Worm (Caenorhabditis elegans) whole organism, young adult: ENCODE results near the gene E04F6.9.

Experiments
- C17E4.6 ChIP-seq: fragments of 200-800 bp; sonication (Bioruptor generic); IDR thresholded peaks from 2 replicates; pipeline ENCODE4 v1.3.6; 2022; ENCODE audit warnings: missing genetic modification reagents, missing genetic modification characterization, missing compliant biosample characterization
- F10E7.11 ChIP-seq: sonication (generic microtip); optimal IDR thresholded peaks from 2 replicates; lab custom pipeline; 2017; ENCODE audit warnings: mild to moderate bottlenecking, missing genetic modification characterization, moderate library complexity, missing compliant biosample characterization
- F39B2.1 ChIP-seq: fragments of 200-800 bp; sonication (Bioruptor generic); IDR thresholded peaks from 2 replicates; pipeline ENCODE4 v1.3.6; 2022; ENCODE audit warnings: missing genetic modification reagents, missing genetic modification characterization, missing compliant biosample characterization
- K11D2.4 ChIP-seq: fragments of 200-800 bp; sonication (Bioruptor generic); IDR thresholded peaks from 2 replicates; pipeline ENCODE4 v1.3.6; 2022; ENCODE audit warnings: missing genetic modification reagents, missing genetic modification characterization, missing compliant biosample characterization
- K12H6.12 ChIP-seq: fragments of 200-800 bp; sonication (Bioruptor generic); optimal IDR thresholded peaks from 2 replicates; lab custom pipeline; 2018; ENCODE audit warnings: mild to moderate bottlenecking, missing genetic modification characterization, missing compliant biosample characterization
- T07F8.4 ChIP-seq: sonication (generic microtip); optimal IDR thresholded peaks from 2 replicates; lab custom pipeline; 2016; ENCODE audit warnings: mild to moderate bottlenecking, missing genetic modification characterization, moderate library complexity, missing compliant biosample characterization
- T26A5.8 ChIP-seq: sonication (generic microtip); optimal IDR thresholded peaks from 2 replicates; lab custom pipeline; 2016; ENCODE audit warnings: missing genetic modification characterization, missing compliant biosample characterization
- Y53F4B.3 ChIP-seq: fragments of 200-800 bp; sonication (Bioruptor generic); IDR thresholded peaks from 2 replicates; pipeline ENCODE4 v1.3.6; 2022; ENCODE audit warnings: missing genetic modification reagents, missing genetic modification characterization, missing compliant biosample characterization
- Y56A3A.18 ChIP-seq: fragments of 200-800 bp; sonication (Bioruptor generic); IDR thresholded peaks from 2 replicates; pipeline ENCODE4 v1.3.6; 2022; ENCODE audit warnings: missing genetic modification reagents, missing genetic modification characterization, missing compliant biosample characterization
- Y95B8A.8 ChIP-seq: fragments of 200-800 bp; sonication (Bioruptor generic); IDR thresholded peaks from 2 replicates; pipeline ENCODE4 v1.3.6; 2022; ENCODE audit warnings: missing genetic modification reagents, missing genetic modification characterization, missing compliant biosample characterization
- ZK185.1 ChIP-seq: sonication (generic microtip); optimal IDR thresholded peaks from 2 replicates; lab custom pipeline; 2016; ENCODE audit warnings: mild to moderate bottlenecking, missing genetic modification characterization, missing compliant biosample characterization; ENCODE audit not compliant: poor library complexity, severe bottlenecking
- athp-1 ChIP-seq: sonication (generic microtip); optimal IDR thresholded peaks from 2 replicates; lab custom pipeline; 2017; ENCODE audit warnings: mild to moderate bottlenecking, missing genetic modification characterization, missing compliant biosample characterization
- attf-3 ChIP-seq: fragments of 200-800 bp; sonication (Bioruptor generic); conservative IDR thresholded peaks from 2 replicates; pipeline ENCODE4 v1.3.6; 2022; ENCODE audit warnings: missing genetic modification reagents, missing genetic modification characterization, missing compliant biosample characterization
- attf-5 ChIP-seq: fragments of 200-800 bp; sonication (Bioruptor generic); optimal IDR thresholded peaks from 2 replicates; lab custom pipeline; 2018; ENCODE audit warnings: mild to moderate bottlenecking, missing genetic modification characterization, missing compliant biosample characterization
- attf-6 ChIP-seq: fragments of 200-800 bp; sonication (Bioruptor generic); IDR thresholded peaks from 2 replicates; pipeline ENCODE4 v1.3.6; 2022; ENCODE audit warnings: missing genetic modification reagents, missing genetic modification characterization, missing compliant biosample characterization
- ceh-91 ChIP-seq: fragments of 200-800 bp; sonication (Bioruptor generic); IDR thresholded peaks from 2 replicates; pipeline ENCODE4 v1.3.6; 2022; ENCODE audit warnings: missing genetic modification reagents, missing genetic modification characterization, missing compliant biosample characterization
- chd-7 ChIP-seq: sonication (generic microtip); optimal IDR thresholded peaks from 2 replicates; lab custom pipeline; 2016; ENCODE audit warnings: mild to moderate bottlenecking, missing genetic modification characterization, moderate library complexity, missing compliant biosample characterization
- dox-1 ChIP-seq: fragments of 200-800 bp; sonication (Bioruptor generic); IDR thresholded peaks from 2 replicates; pipeline ENCODE4 v1.3.6; 2022; ENCODE audit warnings: missing genetic modification reagents, missing genetic modification characterization, missing compliant biosample characterization
- ets-4 ChIP-seq: fragments of 200-800 bp; sonication (Bioruptor generic); optimal IDR thresholded peaks from 2 replicates; lab custom pipeline; 2018; ENCODE audit warnings: mild to moderate bottlenecking, missing genetic modification characterization, missing compliant biosample characterization
- fkh-3 ChIP-seq: sonication (generic microtip); optimal IDR thresholded peaks from 2 replicates; lab custom pipeline; 2016; ENCODE audit warnings: mild to moderate bottlenecking, missing genetic modification characterization, missing compliant biosample characterization
- hmg-20 ChIP-seq: fragments of 200-800 bp; sonication (Bioruptor generic); IDR thresholded peaks from 2 replicates; pipeline ENCODE4 v1.3.6; 2022; ENCODE audit warnings: missing genetic modification reagents, missing genetic modification characterization, missing compliant biosample characterization
- let-526 ChIP-seq: fragments of 200-800 bp; sonication (Bioruptor generic); IDR thresholded peaks from 2 replicates; pipeline ENCODE4 v1.3.6; 2022; ENCODE audit warnings: missing genetic modification reagents, missing genetic modification characterization, missing compliant biosample characterization
- lsy-27 ChIP-seq: sonication (generic microtip); optimal IDR thresholded peaks from 2 replicates; lab custom pipeline; 2017; ENCODE audit warnings: missing genetic modification characterization, mild to moderate bottlenecking, missing compliant biosample characterization, antibody characterized with exemption, missing genotype, borderline replicate concordance; ENCODE audit not compliant: insufficient read depth
- madf-10 ChIP-seq: sonication (generic microtip); optimal IDR thresholded peaks from 2 replicates; lab custom pipeline; 2016; ENCODE audit warnings: mild to moderate bottlenecking, missing genetic modification characterization, missing compliant biosample characterization
- madf-3 ChIP-seq: fragments of 200-800 bp; sonication (Bioruptor generic); IDR thresholded peaks from 2 replicates; pipeline ENCODE4 v1.3.6; 2022; ENCODE audit warnings: missing genetic modification reagents, missing genetic modification characterization, missing compliant biosample characterization
- nfya-1 ChIP-seq: sonication (generic microtip); optimal IDR thresholded peaks from 2 replicates; lab custom pipeline; 2017; ENCODE audit warnings: antibody characterized with exemption, missing compliant biosample characterization, missing genetic modification characterization, borderline replicate concordance; ENCODE audit not compliant: insufficient read depth
- nfya-2 ChIP-seq: fragments of 200-800 bp; sonication (Bioruptor generic); IDR thresholded peaks from 2 replicates; pipeline ENCODE4 v1.3.6; 2022; ENCODE audit warnings: missing genetic modification reagents, missing genetic modification characterization, missing compliant biosample characterization
- nfyb-1 ChIP-seq: fragments of 200-800 bp; sonication (Bioruptor generic); IDR thresholded peaks from 2 replicates; pipeline ENCODE4 v1.3.6; 2022; ENCODE audit warnings: missing genetic modification reagents, missing genetic modification characterization, missing compliant biosample characterization
- nhr-80 ChIP-seq: sonication (generic microtip); optimal IDR thresholded peaks from 2 replicates; lab custom pipeline; 2016; ENCODE audit warnings: missing genetic modification characterization, missing compliant biosample characterization
- pha-4 ChIP-seq: fragments of 150-350 bp; sonication (generic microtip); optimal IDR thresholded peaks from 2 replicates; lab custom pipeline; 2014; ENCODE audit warnings: missing biosample characterization, missing genetic modification reagents, missing genetic modification characterization
- rcor-1 ChIP-seq: fragments of 200-800 bp; sonication (Bioruptor generic); IDR thresholded peaks from 2 replicates; pipeline ENCODE4 v1.3.6; 2022; ENCODE audit warnings: missing genetic modification reagents, missing genetic modification characterization, missing compliant biosample characterization
- rpc-1 ChIP-seq, 2 experiments: fragments of 150-350 bp in 1 of 2; sonication (generic microtip) in 1 of 2; optimal IDR thresholded peaks; 2 replicates each; lab custom pipeline; 2014 to 2018; ENCODE audit warnings: missing biosample characterization in 1 of 2, missing genetic modification characterization in 1 of 2, missing genetic modification reagents in 1 of 2, missing genotype in 1 of 2
- sdz-38 ChIP-seq: sonication (generic microtip); optimal IDR thresholded peaks from 2 replicates; lab custom pipeline; 2016; ENCODE audit warnings: missing genotype, missing genetic modification characterization, missing compliant biosample characterization
- sea-2 ChIP-seq: fragments of 200-800 bp; sonication (Bioruptor generic); IDR thresholded peaks from 2 replicates; pipeline ENCODE4 v1.3.6; 2022; ENCODE audit warnings: missing genetic modification characterization, missing compliant biosample characterization
- tbp1 ChIP-seq: fragments of 200-800 bp; sonication (Bioruptor generic); optimal IDR thresholded peaks from 2 replicates; lab custom pipeline; 2018; ENCODE audit warnings: mild to moderate bottlenecking, missing genetic modification characterization, missing compliant biosample characterization
- tlf-1 ChIP-seq: fragments of 200-800 bp; sonication (Bioruptor generic); optimal IDR thresholded peaks from 2 replicates; lab custom pipeline; 2018; ENCODE audit warnings: mild to moderate bottlenecking, missing genetic modification characterization, missing compliant biosample characterization
- unc-62 ChIP-seq: fragments of 150-350 bp; optimal IDR thresholded peaks from 2 replicates; lab custom pipeline; 2014; ENCODE audit warnings: missing biosample characterization, missing genetic modification reagents, missing genetic modification characterization
- zim-3 ChIP-seq: sonication (generic microtip); optimal IDR thresholded peaks from 2 replicates; lab custom pipeline; 2017; ENCODE audit warnings: mild to moderate bottlenecking, missing genetic modification characterization, moderate library complexity, missing compliant biosample characterization
- ztf-22 ChIP-seq: fragments of 200-800 bp; sonication (Bioruptor generic); optimal IDR thresholded peaks from 2 replicates; lab custom pipeline; 2018; ENCODE audit warnings: mild to moderate bottlenecking, missing genetic modification characterization, moderate library complexity, missing compliant biosample characterization
- ztf-25 ChIP-seq: fragments of 200-800 bp; sonication (Bioruptor generic); IDR thresholded peaks from 2 replicates; pipeline ENCODE4 v1.3.6; 2022; ENCODE audit warnings: missing genetic modification reagents, missing genetic modification characterization, missing compliant biosample characterization

The E04F6.9 gene

ce11 chrII:7196040-7196439, 15.9 kb downstream of the E04F6.9 start, which contains the start of gene maoc-1:
Gene maoc-1 (plus strand): TSS chrII:7196276.
- TF ChIP-seq Y53F4B.3 (GFP tag; lab: Robert Waterston, UW) (no peak), nhr-80 (tag; lab: Kevin White, UChicago) (peak; percentile 39)
- TF ChIP-seq, all 124 proteins: peak for 1

DNA sequence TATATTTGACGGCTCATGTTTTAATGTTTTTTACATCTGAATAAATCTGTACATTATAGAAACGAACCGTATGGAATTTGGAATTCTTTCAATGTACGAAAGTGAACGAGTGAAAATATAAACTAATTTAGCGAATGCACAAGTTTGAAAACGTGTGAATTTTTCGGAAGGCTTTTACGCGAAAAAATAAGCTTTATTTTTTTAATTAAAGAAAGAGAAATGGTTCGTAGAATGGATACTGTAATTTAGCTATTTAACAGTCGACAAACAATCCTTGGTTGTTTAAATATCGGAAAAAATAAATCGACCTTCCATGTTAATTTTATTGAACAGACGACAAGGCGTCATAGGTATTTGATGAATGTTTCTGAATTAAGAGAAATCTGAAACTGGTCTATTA, 16.4 kb downstream of the E04F6.9 start, which contains the start of gene acdh-12:
Gene acdh-12, minus strand, starts transcription at position 101 of the 400 bp plus-strand sequence.
- no peak for TF ChIP-seq Y95B8A.8 (GFP tag; lab: Robert Waterston, UW)
- TF ChIP-seq athp-1 (tag; lab: Kevin White, UChicago), result peak; percentile 81

ce11 chrII:7189120-7189519, 22.8 kb downstream of the E04F6.9 start, which contains the start of gene E04F6.4:
Gene E04F6.4 (plus strand): TSS chrII:7189420.
- TF ChIP-seq madf-3 (GFP tag; lab: Robert Waterston, UW), result no peak
- TF ChIP-seq attf-6 (GFP tag; lab: Robert Waterston, UW), result no peak
- TF ChIP-seq Y56A3A.18 (GFP tag; lab: Robert Waterston, UW), result no peak
- TF ChIP-seq ztf-25, result no peak
- TF ChIP-seq tlf-1 (GFP tag; lab: Kevin White, UChicago), result no peak
- TF ChIP-seq zim-3, result no peak

DNA sequence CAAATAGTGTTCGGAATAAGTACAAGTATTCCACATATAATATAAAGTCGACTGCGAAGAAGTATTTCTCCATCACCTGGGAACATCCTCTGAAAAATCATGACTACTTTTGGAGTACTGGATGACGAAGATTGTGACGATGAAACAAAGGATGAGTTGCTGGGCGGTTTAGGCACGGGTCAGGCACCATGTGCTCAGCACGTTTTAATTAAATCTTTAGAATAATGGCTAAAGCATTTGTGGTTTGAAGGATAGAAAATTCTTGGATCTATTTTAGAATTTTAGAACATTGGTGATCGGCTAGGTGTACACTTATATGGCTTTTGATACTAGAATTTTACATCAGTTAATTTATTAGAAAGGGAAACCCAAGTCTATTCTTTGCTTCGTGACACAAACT, 24.8 kb downstream of the E04F6.9 start, which contains the start of gene C27H5.6:
Gene C27H5.6, minus strand, starts transcription at position 101 of the 400 bp plus-strand sequence.
- TF ChIP-seq F39B2.1 (GFP tag; lab: Robert Waterston, UW) (no peak), let-526 (GFP tag; lab: Robert Waterston, UW) (no peak), ZK185.1 (tag; lab: Kevin White, UChicago) (no peak), ceh-91 (GFP tag; lab: Robert Waterston, UW) (no peak), F10E7.11 (no peak), C17E4.6 (GFP tag; lab: Robert Waterston, UW) (no peak), lsy-27 (tag; lab: Kevin White, UChicago) (no peak), sdz-38 (tag; lab: Kevin White, UChicago) (no peak), dox-1 (no peak), nfyb-1 (GFP tag; lab: Robert Waterston, UW) (no peak), T26A5.8 (tag; lab: Kevin White, UChicago) (no peak), K11D2.4 (GFP tag; lab: Robert Waterston, UW) (no peak), attf-5 (GFP tag; lab: Kevin White, UChicago) (no peak), madf-10 (no peak), athp-1 (tag; lab: Kevin White, UChicago) (no peak), fkh-3 (no peak), hmg-20 (GFP tag; lab: Robert Waterston, UW) (no peak), ets-4 (GFP tag; lab: Kevin White, UChicago) (no peak), chd-7 (tag; lab: Kevin White, UChicago) (no peak)
- TF ChIP-seq, all 124 proteins: peak for 0

- TF ChIP-seq rpc-1 (optimal IDR thresholded peaks at IDR 0.05; lab: Kevin White, UChicago), result no peak
- no peak for TF ChIP-seq rpc-1 (tag; optimal IDR thresholded peaks at IDR 0.05; lab: Kevin White, UChicago)
- TF ChIP-seq rcor-1 (GFP tag; lab: Robert Waterston, UW), result no peak
- no peak for TF ChIP-seq madf-10
- no peak for TF ChIP-seq attf-3 (GFP tag; lab: Robert Waterston, UW)
- TF ChIP-seq T07F8.4 (tag; lab: Kevin White, UChicago), result no peak
- no peak for TF ChIP-seq K12H6.12
- TF ChIP-seq ztf-22 (GFP tag; lab: Kevin White, UChicago), result no peak
- TF ChIP-seq Y53F4B.3 (GFP tag; lab: Robert Waterston, UW), result no peak
- no peak for TF ChIP-seq nfya-2 (GFP tag; lab: Robert Waterston, UW)
- no peak for TF ChIP-seq unc-62 (GFP tag; lab: Kevin White, UChicago)
- TF ChIP-seq sea-2 (GFP tag; lab: Robert Waterston, UW), result no peak
- TF ChIP-seq pha-4 (tag; lab: Kevin White, UChicago), result no peak
- no peak for TF ChIP-seq nhr-80 (tag; lab: Kevin White, UChicago)
- TF ChIP-seq K11D2.4 (GFP tag; lab: Robert Waterston, UW), result no peak
- TF ChIP-seq nfya-1 (tag; lab: Kevin White, UChicago), result no peak
- no peak for TF ChIP-seq tbp1 (GFP tag; lab: Kevin White, UChicago)
Measured at ce11 chrII:7186117-7186516, 25.8 kb downstream of the E04F6.9 start.
